Worm (Caenorhabditis elegans): ENCODE measurements around the gene gop-3.

Gene gop-3

ce11 chrIII:5236104-5236503 lies 24.4 kb upstream of the gop-3 start, which contains the start of gene prx-10:
TSS of gene prx-10 (plus strand) at chrIII:5236404.
- no peak for TF ChIP-seq nhr-232 (tag; optimal IDR thresholded peaks at IDR 0.05)

DNA sequence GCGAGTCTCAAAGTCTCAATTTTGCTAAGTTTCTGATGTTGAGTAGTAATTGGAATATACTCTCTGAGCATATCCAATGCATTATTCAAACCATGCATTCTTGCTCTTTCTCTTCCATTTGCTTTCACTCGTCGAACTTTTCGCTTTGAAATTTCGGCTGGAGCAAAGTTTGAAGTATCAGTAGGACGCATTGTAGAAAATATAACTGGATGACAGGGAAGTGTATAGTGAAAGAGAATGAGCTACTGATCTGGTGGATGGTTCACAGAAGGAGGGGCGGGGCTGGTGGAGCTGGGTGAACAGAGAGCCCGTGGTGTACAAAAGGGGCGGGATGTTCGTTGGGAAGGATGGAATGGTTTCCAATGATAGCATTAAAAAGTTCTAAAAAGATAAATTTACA lies 18.6 kb upstream of the gop-3 start:
- no peak for TF ChIP-seq ceh-2 (tag; optimal IDR thresholded peaks at IDR 0.05)
- no peak for TF ChIP-seq ttx-3 (tag; optimal IDR thresholded peaks at IDR 0.05)
- no peak for TF ChIP-seq mec-3 (tag; optimal IDR thresholded peaks at IDR 0.05; ENCODE audit: borderline replicate concordance)
- TF ChIP-seq Y22D7AL.16 (tag; optimal IDR thresholded peaks at IDR 0.05): no peak
- no peak for TF ChIP-seq lin-11 (tag; optimal IDR thresholded peaks at IDR 0.05)
- no peak for TF ChIP-seq gmeb-2 (tag; optimal IDR thresholded peaks at IDR 0.05)
- no peak for TF ChIP-seq npax-4 (tag; optimal IDR thresholded peaks at IDR 0.05)
- TF ChIP-seq ceh-6 (GFP tag; optimal IDR thresholded peaks at IDR 0.05): no peak
- no peak for TF ChIP-seq rnt-1 (tag; optimal IDR thresholded peaks at IDR 0.05)
- TF ChIP-seq ceh-24 (tag; optimal IDR thresholded peaks at IDR 0.05): no peak
- no peak for TF ChIP-seq lim-6 (tag; optimal IDR thresholded peaks at IDR 0.05)
- no peak for TF ChIP-seq fax-1 (tag; optimal IDR thresholded peaks at IDR 0.05)
- TF ChIP-seq unc-42 (tag; optimal IDR thresholded peaks at IDR 0.05): no peak
- TF ChIP-seq ceh-45 (GFP tag; IDR thresholded peaks at IDR 0.05): no peak
- TF ChIP-seq syd-9 (tag; optimal IDR thresholded peaks at IDR 0.05): no peak
- no peak for TF ChIP-seq hlh-6 (tag; optimal IDR thresholded peaks at IDR 0.05)
- no peak for TF ChIP-seq pat-9 (tag; optimal IDR thresholded peaks at IDR 0.05)
- no peak for TF ChIP-seq fkh-6 (tag; optimal IDR thresholded peaks at IDR 0.05)
- no peak for TF ChIP-seq che-1 (tag; optimal IDR thresholded peaks at IDR 0.05)
- no peak for TF ChIP-seq K02D7.2 (tag; optimal IDR thresholded peaks at IDR 0.05)

- TF ChIP-seq ama-1 (optimal IDR thresholded peaks at IDR 0.05) (no peak), tbx-7 (tag; optimal IDR thresholded peaks at IDR 0.05) (no peak), unc-55 (GFP tag; optimal IDR thresholded peaks at IDR 0.05) (no peak), fax-1 (tag; optimal IDR thresholded peaks at IDR 0.05) (no peak), sdc-2 (tag; optimal IDR thresholded peaks at IDR 0.05) (no peak)
Measured at ce11 chrIII:5244539-5244938, 16.0 kb upstream of the gop-3 start, which contains the start of gene cnd-1. TSS of gene cnd-1 (minus strand) at chrIII:5244639.

- TF ChIP-seq ama-1 (optimal IDR thresholded peaks at IDR 0.05): no peak
- no peak for TF ChIP-seq ceh-24 (tag; optimal IDR thresholded peaks at IDR 0.05)
- TF ChIP-seq unc-42 (tag; optimal IDR thresholded peaks at IDR 0.05): no peak
- no peak for TF ChIP-seq nhr-232 (tag; optimal IDR thresholded peaks at IDR 0.05)
- TF ChIP-seq ceh-30 (tag; optimal IDR thresholded peaks at IDR 0.05): no peak
- TF ChIP-seq ceh-22 (tag; optimal IDR thresholded peaks at IDR 0.05): no peak
- TF ChIP-seq gmeb-2 (tag; optimal IDR thresholded peaks at IDR 0.05): no peak
- no peak for TF ChIP-seq hlh-6 (tag; optimal IDR thresholded peaks at IDR 0.05)
- no peak for TF ChIP-seq sdc-2 (tag; optimal IDR thresholded peaks at IDR 0.05)
- TF ChIP-seq dve-1 (tag; optimal IDR thresholded peaks at IDR 0.05): no peak
- no peak for TF ChIP-seq T23F11.4 (GFP tag; optimal IDR thresholded peaks at IDR 0.05)
- TF ChIP-seq ceh-14 (tag; optimal IDR thresholded peaks at IDR 0.05): no peak
- no peak for TF ChIP-seq pax-1 (tag; optimal IDR thresholded peaks at IDR 0.05)
- TF ChIP-seq ets-4 (tag; optimal IDR thresholded peaks at IDR 0.05): no peak
Measured at ce11 chrIII:5245067-5245466, 15.4 kb upstream of the gop-3 start.

DNA sequence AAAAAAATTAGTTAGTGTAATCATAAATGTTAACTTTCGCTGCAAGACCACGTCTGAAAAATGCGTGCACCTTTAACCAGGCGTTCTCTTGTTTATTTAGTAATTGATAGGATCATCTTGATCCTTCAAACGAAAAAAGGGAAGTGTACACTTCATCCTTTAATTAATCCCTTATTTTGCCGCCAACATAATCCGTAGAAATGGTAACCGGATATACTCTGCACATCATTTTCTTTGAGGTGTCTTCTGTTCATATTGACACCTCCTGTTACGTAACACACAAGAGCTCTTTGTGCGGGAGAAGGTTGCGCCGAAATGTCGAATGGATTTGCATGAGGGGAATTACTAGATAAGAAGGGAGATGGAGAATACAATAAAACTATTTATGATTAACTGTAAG lies 11.8 kb upstream of the gop-3 start:
- TF ChIP-seq sox-4 (tag; optimal IDR thresholded peaks at IDR 0.05) (no peak), ttx-3 (tag; optimal IDR thresholded peaks at IDR 0.05) (no peak), pat-9 (tag; optimal IDR thresholded peaks at IDR 0.05) (no peak), gmeb-2 (tag; optimal IDR thresholded peaks at IDR 0.05) (no peak), ceh-45 (GFP tag; IDR thresholded peaks at IDR 0.05) (no peak), tbx-2 (tag; optimal IDR thresholded peaks at IDR 0.05) (no peak), lin-11 (tag; optimal IDR thresholded peaks at IDR 0.05) (no peak), pros-1 (tag; optimal IDR thresholded peaks at IDR 0.05) (no peak), ceh-31 (tag; optimal IDR thresholded peaks at IDR 0.05) (no peak), hlh-6 (tag; optimal IDR thresholded peaks at IDR 0.05) (no peak), sox-2 (GFP tag; IDR thresholded peaks at IDR 0.05) (no peak), syd-9 (tag; optimal IDR thresholded peaks at IDR 0.05) (no peak), ztf-16 (tag; optimal IDR thresholded peaks at IDR 0.05) (no peak), C08G9.2 (tag; optimal IDR thresholded peaks at IDR 0.05) (no peak), unc-86 (tag; optimal IDR thresholded peaks at IDR 0.05) (no peak), hlh-30 (tag; optimal IDR thresholded peaks at IDR 0.05; ENCODE audit: insufficient read depth) (no peak), pag-3 (tag; optimal IDR thresholded peaks at IDR 0.05; ENCODE audit: borderline replicate concordance) (no peak)
